Worm (Caenorhabditis elegans) whole organism, L2 larva: ENCODE results near the gene Y34F4.3.

Source experiments
- ceh-16 ChIP-seq: fragments of 150-350 bp; optimal IDR thresholded peaks from 2 replicates; lab custom pipeline; 2014; ENCODE audit warnings: missing biosample characterization, missing genetic modification characterization
- ceh-82 ChIP-seq: fragments of 150-350 bp; optimal IDR thresholded peaks from 2 replicates; lab custom pipeline; 2014; ENCODE audit warnings: missing biosample characterization, missing genetic modification characterization
- egl-27 ChIP-seq: sonication (generic microtip); optimal IDR thresholded peaks from 3 replicates; lab custom pipeline; 2017; ENCODE audit warnings: missing biosample characterization, missing genetic modification reagents, missing genetic modification characterization
- elt-1 ChIP-seq: fragments of 150-350 bp; optimal IDR thresholded peaks from 2 replicates; lab custom pipeline; 2014; ENCODE audit warnings: missing biosample characterization, missing genetic modification characterization
- lin-13 ChIP-seq: fragments of 150-350 bp; optimal IDR thresholded peaks from 2 replicates; lab custom pipeline; 2014; ENCODE audit warnings: missing biosample characterization, missing genetic modification reagents, missing genetic modification characterization
- nhr-10 ChIP-seq: sonication (generic microtip); optimal IDR thresholded peaks from 2 replicates; lab custom pipeline; 2017; ENCODE audit warnings: missing biosample characterization, missing genetic modification characterization
- nhr-11 ChIP-seq: fragments of 150-350 bp; optimal IDR thresholded peaks from 2 replicates; lab custom pipeline; 2014; ENCODE audit warnings: missing biosample characterization, missing genetic modification characterization
- nhr-129 ChIP-seq: fragments of 150-350 bp; optimal IDR thresholded peaks from 2 replicates; lab custom pipeline; 2014; ENCODE audit warnings: missing biosample characterization, missing genetic modification characterization
- nhr-77 ChIP-seq: fragments of 150-350 bp; optimal IDR thresholded peaks from 2 replicates; lab custom pipeline; 2014; ENCODE audit warnings: missing biosample characterization, missing genetic modification characterization

DNA sequence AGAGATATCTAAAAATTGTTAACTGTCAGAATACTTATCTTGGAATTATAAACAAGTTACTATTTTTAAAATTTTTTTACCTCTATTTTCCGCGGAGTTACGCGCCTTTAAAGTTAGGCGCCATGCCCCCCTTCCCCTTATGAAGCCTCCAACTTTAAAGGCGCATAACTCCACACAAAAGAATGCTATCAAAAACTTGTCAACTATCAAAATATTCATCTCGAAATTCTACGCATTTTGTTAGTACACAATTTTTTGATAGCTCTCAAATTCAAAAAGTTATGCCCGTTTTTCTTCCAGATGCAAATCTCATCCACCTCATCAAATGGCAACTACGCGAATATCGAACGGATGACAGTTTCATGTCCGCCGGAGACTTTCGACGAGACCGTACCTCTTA lies 33.0 kb downstream of the Y34F4.3 start, which contains the start of gene tbc-10:
- TF ChIP-seq nhr-77 (tag; lab: Kevin White, UChicago), result no peak
- no peak for TF ChIP-seq nhr-11 (tag; lab: Kevin White, UChicago)
- TF ChIP-seq ceh-16 (tag; lab: Kevin White, UChicago), result no peak
- no peak for TF ChIP-seq nhr-129 (tag; lab: Kevin White, UChicago)
- TF ChIP-seq nhr-10 (tag; lab: Kevin White, UChicago), result no peak
- TF ChIP-seq ceh-82, result no peak
- no peak for TF ChIP-seq lin-13
- no peak for TF ChIP-seq elt-1
- TF ChIP-seq egl-27, result no peak
